Worm (Caenorhabditis elegans) whole organism, L4/young adult: ENCODE measurements around the gene Y37A1A.2.

Experiments used
- W03F9.2 ChIP-seq: fragments of 150-350 bp; optimal IDR thresholded peaks from 2 replicates; lab custom pipeline; 2014; ENCODE audit warnings: missing biosample characterization, missing genetic modification characterization
- dao-5 ChIP-seq: sonication (generic microtip); optimal IDR thresholded peaks from 2 replicates; lab custom pipeline; 2016; ENCODE audit warnings: missing genotype, missing genetic modification characterization, moderate library complexity, missing compliant biosample characterization

DNA sequence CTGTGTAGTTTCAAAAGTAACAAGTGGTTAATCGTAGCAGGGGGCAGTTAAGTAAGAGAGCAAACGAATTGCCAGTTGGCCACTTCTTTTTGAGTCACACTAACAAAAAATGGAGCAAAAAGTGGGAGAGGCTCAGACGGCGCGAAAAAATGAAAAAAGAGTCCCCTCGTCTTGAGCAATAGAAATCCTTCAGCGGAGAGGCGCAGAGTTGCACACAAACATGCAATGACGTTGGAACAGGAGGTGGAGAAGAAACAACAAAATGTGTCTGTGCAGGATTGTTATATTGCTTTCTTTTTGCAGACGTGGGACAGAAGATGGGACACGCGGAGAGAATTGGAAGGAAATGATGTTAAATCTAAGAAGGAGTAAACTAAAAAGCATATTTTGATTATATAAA lies 35.1 kb downstream of the Y37A1A.2 start:
- TF ChIP-seq W03F9.2, result no peak
- no peak for TF ChIP-seq dao-5 (tag; lab: Kevin White, UChicago)
